Fruit fly (Drosophila melanogaster): Measurements from ENCODE around the gene Nplp4.
A peak's percentile ranks its signal among the peaks of the same experiment; 100 is the strongest.

The Nplp4 gene

dm6 chr2L:2008980-2009954 lies 1.1 kb downstream of the Nplp4 start, which contains the start of gene CG4238 (continued):
- TF ChIP-seq crp (GFP tag; optimal IDR thresholded peaks at IDR 0.05) (peak; percentile 99 to 100), CG4282 (GFP tag; optimal IDR thresholded peaks at IDR 0.05) (no peak), CG8290 (GFP tag; optimal IDR thresholded peaks at IDR 0.05) (peak; percentile 56), CG8290 (tag; optimal IDR thresholded peaks at IDR 0.05) (peak in 1 of 2 experiments; percentile 61), CG10147 (GFP tag; optimal IDR thresholded peaks at IDR 0.05) (no peak), CG10267 (tag; optimal IDR thresholded peaks at IDR 0.05) (peak; percentile 22), tna (GFP tag; IDR thresholded peaks at IDR 0.05; ENCODE audit: partially characterized antibody) (peak; percentile 56), vnd (GFP tag; IDR thresholded peaks at IDR 0.05; ENCODE audit: partially characterized antibody) (peak; percentile 51), Bdp1 (GFP tag; optimal IDR thresholded peaks at IDR 0.05) (peak; percentile 98), CG16779 (GFP tag; IDR thresholded peaks at IDR 0.05) (no peak), pzg (GFP tag; optimal IDR thresholded peaks at IDR 0.05) (peak; percentile 48), hbn (GFP tag; IDR thresholded peaks at IDR 0.05; ENCODE audit: partially characterized antibody) (peak; percentile 23; the same call in 1 of the 2 replicates), yki (optimal IDR thresholded peaks at IDR 0.05) (no peak), CG32767 (GFP tag; IDR thresholded peaks at IDR 0.05) (peak; percentile 40; the same call in 1 of the 2 replicates), Max (GFP tag; optimal IDR thresholded peaks at IDR 0.05) (peak; percentile 20), CG13296 (GFP tag; optimal IDR thresholded peaks at IDR 0.05) (no peak), Sry-δ (GFP tag; optimal IDR thresholded peaks at IDR 0.05) (no peak), rib (GFP tag; IDR thresholded peaks at IDR 0.05) (0 out of 2 replicates have a peak, but pooled peaks have one; percentile 34), amos (GFP tag; IDR thresholded peaks at IDR 0.05; ENCODE audit: partially characterized antibody) (peak; percentile 71), ato (GFP tag; IDR thresholded peaks at IDR 0.05; ENCODE audit: partially characterized antibody) (peak; percentile 58; the same call in 1 of the 2 replicates), HHEX (GFP tag; optimal IDR thresholded peaks at IDR 0.05) (no peak), cwo (GFP tag; optimal IDR thresholded peaks at IDR 0.05) (no peak), Deaf1 (tag; optimal IDR thresholded peaks at IDR 0.05) (peak; percentile 7), HLH4C (GFP tag; IDR thresholded peaks at IDR 0.05; ENCODE audit: partially characterized antibody) (peak; percentile 63; the same call in 2 of the 3 replicates), da (GFP tag; optimal IDR thresholded peaks at IDR 0.05) (no peak), Ets97D (GFP tag; optimal IDR thresholded peaks at IDR 0.05) (peak; percentile 55), CG14710 (tag; optimal IDR thresholded peaks at IDR 0.05) (peak; percentile 31), CG10565 (GFP tag; optimal IDR thresholded peaks at IDR 0.05) (no peak), Asciz (GFP tag; optimal IDR thresholded peaks at IDR 0.05) (no peak), CG12391 (tag; optimal IDR thresholded peaks at IDR 0.05) (peak; percentile 54), CG4820 (GFP tag; optimal IDR thresholded peaks at IDR 0.05) (no peak), CG17361 (GFP tag; IDR thresholded peaks at IDR 0.05) (no peak), chinmo (GFP tag; IDR thresholded peaks at IDR 0.05; ENCODE audit: partially characterized antibody) (peak; percentile 83; the same call in 3 of the 4 replicates), Opbp (GFP tag; IDR thresholded peaks at IDR 0.05; ENCODE audit: partially characterized antibody) (peak; percentile 79), BEAF-32 (GFP tag; optimal IDR thresholded peaks at IDR 0.05) (peak; percentile 29), CTCF (GFP tag; optimal IDR thresholded peaks at IDR 0.05) (peak; percentile 49), HLH54F (GFP tag; optimal IDR thresholded peaks at IDR 0.05) (no peak), CG17829 (tag; optimal IDR thresholded peaks at IDR 0.05) (peak; percentile 2), CoRest (tag; optimal IDR thresholded peaks at IDR 0.05) (peak; percentile 22), CG11504 (tag; optimal IDR thresholded peaks at IDR 0.05) (peak; percentile 46), grn (GFP tag; optimal IDR thresholded peaks at IDR 0.05) (peak; percentile 74)

Data from whole organism, embryonic.